Fruit fly (Drosophila melanogaster) whole organism, embryonic: Measurements from ENCODE around the gene CG32801.
A peak's percentile ranks its signal among the peaks of the same experiment; 100 is the strongest.

Experiments used
- ATbp ChIP-seq: fragments of 200-800 bp; sonication (Bioruptor generic); optimal IDR thresholded peaks from 2 replicates; lab custom pipeline; 2017; ENCODE audit warnings: missing biosample characterization, mild to moderate bottlenecking, missing genetic modification characterization, missing genetic modification reagents
- B-H1 ChIP-seq: fragments of 200-800 bp; sonication (Bioruptor generic); IDR thresholded peaks from 3 replicates; pipeline ENCODE4 v1.3.6; 2022; ENCODE audit warnings: missing biosample characterization, missing genetic modification characterization
- Bgb ChIP-seq: fragments of 200-800 bp; sonication (Bioruptor generic); IDR thresholded peaks from 2 replicates; pipeline ENCODE4 v1.3.6; 2022; ENCODE audit warnings: missing biosample characterization, missing genetic modification characterization; ENCODE audit not compliant: partially characterized antibody
- CG10267 ChIP-seq: fragments of 200-800 bp; sonication (Bioruptor generic); optimal IDR thresholded peaks from 2 replicates; lab custom pipeline; 2018; ENCODE audit warnings: missing biosample characterization, mild to moderate bottlenecking, missing genetic modification characterization, moderate library complexity
- CG10543 ChIP-seq: fragments of 200-800 bp; sonication (Bioruptor generic); optimal IDR thresholded peaks from 3 replicates; lab custom pipeline; 2017; ENCODE audit warnings: missing biosample characterization, mild to moderate bottlenecking, missing genetic modification characterization, moderate library complexity
- CG11696 ChIP-seq: fragments of 200-800 bp; sonication (Bioruptor generic); IDR thresholded peaks from 2 replicates; pipeline ENCODE4 v1.3.6; 2022; ENCODE audit warnings: missing biosample characterization, missing genetic modification characterization
- CG12659 ChIP-seq: fragments of 200-800 bp; sonication (Bioruptor generic); optimal IDR thresholded peaks from 3 replicates; lab custom pipeline; 2017; ENCODE audit warnings: mild to moderate bottlenecking, missing biosample characterization, missing genetic modification reagents, missing genetic modification characterization
- CG13287 ChIP-seq: fragments of 200-800 bp; sonication (Bioruptor generic); IDR thresholded peaks from 2 replicates; pipeline ENCODE4 v1.3.6; 2022; ENCODE audit warnings: missing biosample characterization, missing genetic modification characterization; ENCODE audit not compliant: partially characterized antibody
- CG14050 ChIP-seq: fragments of 200-800 bp; sonication (Bioruptor generic); IDR thresholded peaks from 3 replicates; pipeline ENCODE4 v1.3.6; 2022; ENCODE audit warnings: missing biosample characterization, missing genetic modification characterization
- CG16779 ChIP-seq: fragments of 200-800 bp; sonication (Bioruptor generic); IDR thresholded peaks from 2 replicates; pipeline ENCODE4 v1.3.6; 2022; ENCODE audit warnings: missing biosample characterization, missing genetic modification characterization
- CG34224 ChIP-seq: fragments of 200-800 bp; sonication (Bioruptor generic); IDR thresholded peaks from 3 replicates; pipeline ENCODE4 v1.3.6; 2022; ENCODE audit warnings: missing biosample characterization, missing genetic modification characterization; ENCODE audit not compliant: partially characterized antibody
- CG42726 ChIP-seq: fragments of 200-800 bp; sonication (Bioruptor generic); IDR thresholded peaks from 2 replicates; pipeline ENCODE4 v1.3.6; 2022; ENCODE audit warnings: missing biosample characterization, missing genetic modification characterization; ENCODE audit not compliant: partially characterized antibody
- CG4282 ChIP-seq: fragments of 200-800 bp; sonication (Bioruptor generic); optimal IDR thresholded peaks from 2 replicates; lab custom pipeline; 2016; ENCODE audit warnings: missing biosample characterization, missing genetic modification characterization
- CG4617 ChIP-seq: fragments of 200-800 bp; sonication (Bioruptor generic); optimal IDR thresholded peaks from 3 replicates; lab custom pipeline; 2016; ENCODE audit warnings: missing biosample characterization, missing genetic modification characterization, borderline replicate concordance
- CG4707 ChIP-seq: fragments of 200-800 bp; sonication (Bioruptor generic); optimal IDR thresholded peaks from 2 replicates; lab custom pipeline; 2018; ENCODE audit warnings: missing biosample characterization, mild to moderate bottlenecking, missing genetic modification characterization, moderate library complexity
- CG6254 ChIP-seq: fragments of 200-800 bp; sonication (Bioruptor generic); optimal IDR thresholded peaks from 3 replicates; lab custom pipeline; 2017; ENCODE audit warnings: mild to moderate bottlenecking, missing biosample characterization, missing genetic modification reagents, missing genetic modification characterization
- CG7839 ChIP-seq: fragments of 200-800 bp; sonication (Bioruptor generic); optimal IDR thresholded peaks from 3 replicates; lab custom pipeline; 2018; ENCODE audit warnings: missing biosample characterization, mild to moderate bottlenecking, missing genetic modification characterization, moderate library complexity
- CG8290 ChIP-seq, 3 experiments: fragments of 200-800 bp; sonication (Bioruptor generic); optimal IDR thresholded peaks; 2 replicates each; lab custom pipeline; 2016 to 2019; ENCODE audit warnings: missing biosample characterization in 3 of 3, missing genetic modification characterization in 3 of 3, mild to moderate bottlenecking in 2 of 3, moderate library complexity in 1 of 3
- Dll ChIP-seq: fragments of 200-800 bp; sonication (Bioruptor generic); IDR thresholded peaks from 4 replicates; pipeline ENCODE4 v1.3.6; 2022; ENCODE audit warnings: missing biosample characterization, missing genetic modification characterization; ENCODE audit not compliant: partially characterized antibody
- Dp ChIP-seq: fragments of 200-800 bp; sonication (Bioruptor generic); optimal IDR thresholded peaks from 2 replicates; lab custom pipeline; 2018; ENCODE audit warnings: missing biosample characterization, mild to moderate bottlenecking, missing genetic modification characterization, moderate library complexity
- Dref ChIP-seq: fragments of 200-800 bp; sonication (Bioruptor generic); IDR thresholded peaks from 2 replicates; pipeline ENCODE4 v1.3.6; 2022; ENCODE audit warnings: missing biosample characterization, missing genetic modification characterization
- E2f2 ChIP-seq: fragments of 200-800 bp; sonication (Bioruptor generic); IDR thresholded peaks from 2 replicates; pipeline ENCODE4 v1.3.6; 2022; ENCODE audit warnings: missing biosample characterization, missing genetic modification characterization
- Fer1 ChIP-seq: fragments of 200-800 bp; sonication (Bioruptor generic); optimal IDR thresholded peaks from 2 replicates; lab custom pipeline; 2017; ENCODE audit warnings: missing biosample characterization, mild to moderate bottlenecking, missing genetic modification characterization
- H2.0 ChIP-seq: fragments of 200-800 bp; sonication (Bioruptor generic); IDR thresholded peaks from 2 replicates; pipeline ENCODE4 v1.3.6; 2022; ENCODE audit warnings: missing biosample characterization, missing genetic modification characterization
- MESR4 ChIP-seq: fragments of 200-800 bp; sonication (Bioruptor generic); optimal IDR thresholded peaks from 2 replicates; lab custom pipeline; 2018; ENCODE audit warnings: missing biosample characterization, mild to moderate bottlenecking, missing genetic modification characterization, moderate library complexity
- Scr ChIP-seq: fragments of 200-800 bp; sonication (Bioruptor generic); IDR thresholded peaks from 2 replicates; pipeline ENCODE4 v1.3.6; 2022; ENCODE audit warnings: missing biosample characterization, missing genetic modification characterization; ENCODE audit not compliant: partially characterized antibody
- Sin3A ChIP-seq: fragments of >200 bp; optimal IDR thresholded peaks from 2 replicates; lab custom pipeline; 2018
- Sry-δ ChIP-seq: fragments of 200-800 bp; sonication (Bioruptor generic); optimal IDR thresholded peaks from 2 replicates; lab custom pipeline; 2016; ENCODE audit warnings: missing biosample characterization, missing genetic modification characterization
- ara ChIP-seq: fragments of 200-800 bp; sonication (Bioruptor generic); IDR thresholded peaks from 2 replicates; pipeline ENCODE4 v1.3.6; 2022; ENCODE audit warnings: missing biosample characterization, missing genetic modification characterization
- bab2 ChIP-seq: fragments of 200-800 bp; sonication (Bioruptor generic); optimal IDR thresholded peaks from 2 replicates; lab custom pipeline; 2016; ENCODE audit warnings: missing biosample characterization, missing genetic modification characterization
- br ChIP-seq: fragments of >200 bp; optimal IDR thresholded peaks from 2 replicates; lab custom pipeline; 2017
- cas ChIP-seq: fragments of 200-800 bp; sonication (Bioruptor generic); IDR thresholded peaks from 2 replicates; pipeline ENCODE4 v1.3.6; 2022; ENCODE audit warnings: missing biosample characterization, missing genetic modification characterization
- crp ChIP-seq, 2 experiments: fragments of 200-800 bp; sonication (Bioruptor generic); optimal IDR thresholded peaks; 2 replicates in 1 of 2; 3 replicates in 1 of 2; lab custom pipeline; 2017; ENCODE audit warnings: missing biosample characterization in 2 of 2, missing genetic modification characterization in 2 of 2, mild to moderate bottlenecking in 1 of 2, moderate library complexity in 1 of 2
- dpn ChIP-seq, 2 experiments: fragments of 200-800 bp; sonication (Bioruptor generic); optimal IDR thresholded peaks; 3 replicates each; lab custom pipeline; 2016; ENCODE audit warnings: missing biosample characterization in 2 of 2, missing genetic modification characterization in 2 of 2
- eyg ChIP-seq: fragments of 200-800 bp; sonication (Bioruptor generic); optimal IDR thresholded peaks from 3 replicates; lab custom pipeline; 2016; ENCODE audit warnings: missing biosample characterization, missing genetic modification characterization
- fu2 ChIP-seq: fragments of 200-800 bp; sonication (Bioruptor generic); optimal IDR thresholded peaks from 2 replicates; lab custom pipeline; 2016; ENCODE audit warnings: missing biosample characterization, missing genetic modification characterization
- gfzf ChIP-seq: fragments of 200-800 bp; sonication (Bioruptor generic); optimal IDR thresholded peaks from 2 replicates; lab custom pipeline; 2016; ENCODE audit warnings: missing biosample characterization, mild to moderate bottlenecking, missing genetic modification characterization, moderate library complexity
- gsb ChIP-seq: fragments of 200-800 bp; sonication (Bioruptor generic); IDR thresholded peaks from 2 replicates; pipeline ENCODE4 v1.3.6; 2022; ENCODE audit warnings: missing biosample characterization, missing genetic modification characterization
- h ChIP-seq: fragments of >200 bp; optimal IDR thresholded peaks from 2 replicates; lab custom pipeline; 2017
- kah ChIP-seq: fragments of 200-800 bp; sonication (Bioruptor generic); optimal IDR thresholded peaks from 2 replicates; lab custom pipeline; 2018; ENCODE audit warnings: missing biosample characterization, mild to moderate bottlenecking, missing genetic modification characterization
- onecut ChIP-seq: fragments of 200-800 bp; sonication (Bioruptor generic); IDR thresholded peaks from 2 replicates; pipeline ENCODE4 v1.3.6; 2022; ENCODE audit warnings: missing biosample characterization, missing genetic modification characterization
- pnt ChIP-seq: fragments of 200-800 bp; sonication (Bioruptor generic); optimal IDR thresholded peaks from 3 replicates; lab custom pipeline; 2016; ENCODE audit warnings: missing biosample characterization, missing genetic modification characterization
- pzg ChIP-seq: fragments of 200-800 bp; sonication (Bioruptor generic); optimal IDR thresholded peaks from 3 replicates; lab custom pipeline; 2018; ENCODE audit warnings: missing biosample characterization, mild to moderate bottlenecking, missing genetic modification characterization, moderate library complexity
- ranshi ChIP-seq: fragments of 200-800 bp; sonication (Bioruptor generic); IDR thresholded peaks from 2 replicates; pipeline ENCODE4 v1.3.6; 2022; ENCODE audit warnings: missing biosample characterization, missing genetic modification characterization
- run ChIP-seq: fragments of 200-800 bp; sonication (Bioruptor generic); optimal IDR thresholded peaks from 3 replicates; lab custom pipeline; 2018; ENCODE audit warnings: missing biosample characterization, mild to moderate bottlenecking, missing genetic modification characterization
- stwl ChIP-seq: fragments of 200-800 bp; sonication (Bioruptor generic); optimal IDR thresholded peaks from 3 replicates; lab custom pipeline; 2018; ENCODE audit warnings: missing biosample characterization, mild to moderate bottlenecking, missing genetic modification characterization, moderate library complexity
- tgo ChIP-seq: fragments of 200-800 bp; sonication (Bioruptor generic); IDR thresholded peaks from 3 replicates; pipeline ENCODE4 v1.3.6; 2022; ENCODE audit warnings: missing biosample characterization, missing genetic modification characterization
- tna ChIP-seq: fragments of 200-800 bp; sonication (Bioruptor generic); IDR thresholded peaks from 2 replicates; pipeline ENCODE4 v1.3.6; 2022; ENCODE audit warnings: missing biosample characterization, missing genetic modification characterization; ENCODE audit not compliant: partially characterized antibody
- unc-4 ChIP-seq: fragments of 200-800 bp; sonication (Bioruptor generic); IDR thresholded peaks from 2 replicates; pipeline ENCODE4 v1.3.6; 2022; ENCODE audit warnings: missing biosample characterization, missing genetic modification characterization; ENCODE audit not compliant: partially characterized antibody

Gene CG32801

DNA sequence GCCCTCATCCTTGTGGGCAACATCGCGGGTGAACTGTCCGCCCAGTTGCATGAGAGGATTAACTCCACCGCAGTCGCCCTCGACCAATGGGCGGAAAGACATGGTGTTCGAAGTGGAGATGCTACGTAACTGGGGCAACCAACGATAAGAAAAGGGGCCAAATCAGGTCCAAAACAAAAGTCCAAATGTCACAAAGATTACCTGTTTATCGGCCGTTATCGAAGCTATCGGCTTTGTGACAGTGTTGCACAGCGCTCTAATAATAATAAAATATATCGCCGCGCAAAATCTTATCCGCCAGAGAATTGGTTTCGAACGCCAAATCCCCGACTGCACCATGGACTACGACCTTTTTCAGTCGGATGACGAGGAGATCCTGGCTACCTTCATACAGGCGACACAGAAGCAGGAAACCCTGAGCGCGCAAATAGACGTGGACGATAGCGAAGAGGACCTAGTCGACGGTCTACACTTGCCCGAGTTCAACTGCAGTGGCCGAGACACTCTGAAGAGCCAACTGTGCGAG lies 34.3 kb downstream of the CG32801 start, which contains the start of the genes CG14803 and Pex5 (continued):
- TF ChIP-seq Dref (GFP tag; lab: Robert Waterston, UW): peak; percentile 77
- no peak for TF ChIP-seq CG4707 (GFP tag; lab: Kevin White, UChicago)
- peak; percentile 33 for TF ChIP-seq Fer1 (GFP tag; lab: Kevin White, UChicago)
- no peak for TF ChIP-seq CG10543 (GFP tag; lab: Kevin White, UChicago)
- TF ChIP-seq CG12659: no peak
- TF ChIP-seq MESR4 (GFP tag; lab: Kevin White, UChicago): peak; percentile 78
- TF ChIP-seq tgo (GFP tag; lab: Robert Waterston, UW): no peak
- no peak for TF ChIP-seq bab2 (GFP tag; lab: Kevin White, UChicago)
- TF ChIP-seq Scr (GFP tag; lab: Robert Waterston, UW): peak; percentile 63
- 0 out of 2 replicates have a peak, but pooled peaks have one; percentile 14 for TF ChIP-seq H2.0 (GFP tag; lab: Robert Waterston, UW)
- TF ChIP-seq gsb: no peak
- no peak for TF ChIP-seq fu2
- TF ChIP-seq CG11696: no peak
- TF ChIP-seq CG6254 (GFP tag; lab: Kevin White, UChicago): no peak
- TF ChIP-seq ranshi: no peak
- TF ChIP-seq Bgb: peak; percentile 65
- TF ChIP-seq CG16779 (GFP tag; lab: Robert Waterston, UW): no peak

- TF ChIP-seq CG10267 (tag; lab: Kevin White, UChicago) (peak; percentile 24), tna (GFP tag; lab: Robert Waterston, UW) (no peak), CG4282 (no peak), ATbp (no peak), crp (GFP tag; optimal IDR thresholded peaks at IDR 0.05; lab: Kevin White, UChicago) (no peak), gfzf (GFP tag; lab: Kevin White, UChicago) (peak; percentile 3), CG34224 (peak; percentile 56; the same call in 2 of the 3 replicates), h (no peak), eyg (GFP tag; lab: Kevin White, UChicago) (no peak), MESR4 (GFP tag; lab: Kevin White, UChicago) (peak; percentile 58), Bgb (peak; percentile 25; the same call in 1 of the 2 replicates), Sry-δ (GFP tag; lab: Kevin White, UChicago) (peak; percentile 30), CG7839 (tag; lab: Kevin White, UChicago) (no peak), br (lab: Kevin White, UChicago) (no peak), run (tag; lab: Kevin White, UChicago) (no peak), CG4617 (GFP tag; lab: Kevin White, UChicago) (peak; percentile 17), pnt (GFP tag; lab: Kevin White, UChicago) (no peak), E2f2 (GFP tag; lab: Robert Waterston, UW) (peak; percentile 78), CG8290 (GFP tag; optimal IDR thresholded peaks at IDR 0.05; lab: Kevin White, UChicago) (no peak), CG8290 (tag; optimal IDR thresholded peaks at IDR 0.05; lab: Kevin White, UChicago) (no peak), kah (no peak), cas (GFP tag; lab: Robert Waterston, UW) (no peak), stwl (tag; lab: Kevin White, UChicago) (peak; percentile 12), onecut (no peak), CG13287 (GFP tag; lab: Robert Waterston, UW) (peak; percentile 55; the same call in 1 of the 2 replicates), CG14050 (GFP tag; lab: Robert Waterston, UW) (no peak), ara (GFP tag; lab: Robert Waterston, UW) (no peak), B-H1 (no peak), dpn (GFP tag; optimal IDR thresholded peaks at IDR 0.05; lab: Kevin White, UChicago) (no peak), Sin3A (lab: Kevin White, UChicago) (no peak), Dref (GFP tag; lab: Robert Waterston, UW) (peak; percentile 75), CG42726 (GFP tag; lab: Robert Waterston, UW) (no peak), pzg (GFP tag; lab: Kevin White, UChicago) (peak; percentile 41), Dp (GFP tag; lab: Kevin White, UChicago) (peak; percentile 71), unc-4 (GFP tag; lab: Robert Waterston, UW) (peak; percentile 50; the same call in 1 of the 2 replicates), Dll (GFP tag; lab: Robert Waterston, UW) (0 out of 4 replicates have a peak, but pooled peaks have one; percentile 51)
These were observed 37.3 kb downstream of the CG32801 start, which contains the start of the genes Gcna and MED18 for dm6 chrX:1865673-1866072. Gene Gcna, minus strand, starts transcription at chrX:1865835. Gene MED18, plus strand, starts transcription at chrX:1865909.
